Worm (Caenorhabditis elegans) whole organism, early embryonic: Measurements from ENCODE around the gene F25E5.1.

ENCODE experiments used
- sea-1 ChIP-seq: fragments of 200-800 bp; sonication (Bioruptor generic); conservative IDR thresholded peaks from 2 replicates; pipeline ENCODE4 v1.3.6; 2022; ENCODE audit warnings: missing genetic modification characterization, missing compliant biosample characterization
- tbx-11 ChIP-seq: fragments of 200-800 bp; sonication (Bioruptor generic); IDR thresholded peaks from 2 replicates; pipeline ENCODE4 v1.3.6; 2022; ENCODE audit warnings: missing genetic modification characterization, missing compliant biosample characterization
- tbx-37 ChIP-seq: fragments of 200-800 bp; sonication (Bioruptor generic); conservative IDR thresholded peaks from 2 replicates; pipeline ENCODE4 v1.3.6; 2022; ENCODE audit warnings: missing genetic modification reagents, missing genetic modification characterization, missing compliant biosample characterization

- TF ChIP-seq sea-1 (GFP tag; lab: Robert Waterston, UW) (no peak), tbx-37 (no peak), tbx-11 (GFP tag; lab: Robert Waterston, UW) (no peak)
Observed at ce11 chrV:7490340-7490739, 24.7 kb downstream of the F25E5.1 start, which contains the start of gene srbc-9.
